Worm (Caenorhabditis elegans): ENCODE data around the gene T28H10.1.

The T28H10.1 gene

ce11 chrV:12553286-12553725, 49.7 kb downstream of the T28H10.1 start:
- no peak for TF ChIP-seq nhr-2 (tag; optimal IDR thresholded peaks at IDR 0.05)
- TF ChIP-seq elt-3 (tag; optimal IDR thresholded peaks at IDR 0.05), result peak; percentile 92
- TF ChIP-seq elt-1 (tag; optimal IDR thresholded peaks at IDR 0.05; ENCODE audit: borderline replicate concordance, insufficient read depth), result peak; percentile 81
- peak; percentile 35 for TF ChIP-seq ham-2 (GFP tag; optimal IDR thresholded peaks at IDR 0.05)

- no peak for TF ChIP-seq flh-1 (GFP tag; optimal IDR thresholded peaks at IDR 0.05)
- TF ChIP-seq hlh-1 (tag; optimal IDR thresholded peaks at IDR 0.05), result no peak
- TF ChIP-seq ceh-83 (GFP tag; optimal IDR thresholded peaks at IDR 0.05), result no peak
- TF ChIP-seq sem-2 (GFP tag; optimal IDR thresholded peaks at IDR 0.05), result no peak
- no peak for TF ChIP-seq mep-1 (tag; optimal IDR thresholded peaks at IDR 0.05)
- no peak for TF ChIP-seq ztf-11 (tag; optimal IDR thresholded peaks at IDR 0.05)
- no peak for TF ChIP-seq nhr-76 (tag; optimal IDR thresholded peaks at IDR 0.05)
- TF ChIP-seq nhr-12 (tag; optimal IDR thresholded peaks at IDR 0.05), result no peak
- TF ChIP-seq nhr-237 (tag; optimal IDR thresholded peaks at IDR 0.05), result no peak
- no peak for TF ChIP-seq bed-3 (GFP tag; optimal IDR thresholded peaks at IDR 0.05)
- no peak for TF ChIP-seq blmp-1 (tag; optimal IDR thresholded peaks at IDR 0.05)
- TF ChIP-seq nhr-28 (tag; optimal IDR thresholded peaks at IDR 0.05), result no peak
- no peak for TF ChIP-seq lin-13 (tag; optimal IDR thresholded peaks at IDR 0.05)
- no peak for TF ChIP-seq unc-39 (tag; optimal IDR thresholded peaks at IDR 0.05)
- TF ChIP-seq lsy-2 (tag; optimal IDR thresholded peaks at IDR 0.05), result no peak
- no peak for TF ChIP-seq unc-62 (GFP tag; optimal IDR thresholded peaks at IDR 0.05)
- no peak for TF ChIP-seq ces-1 (GFP tag; optimal IDR thresholded peaks at IDR 0.05)
These were observed 50.8 kb downstream of the T28H10.1 start for ce11 chrV:12554172-12555031.

Measured in whole organism, mixed stage, embryonic.